Fruit fly (Drosophila melanogaster): ENCODE measurements around the gene CG32638.

CG32638 gene

dm6 chrX:13094085-13094764 lies 34.4 kb downstream of the CG32638 start, which contains the start of gene CG2200 (continued):
- TF ChIP-seq CG14050 (GFP tag; IDR thresholded peaks at IDR 0.05): 0 out of 3 replicates have a peak, but pooled peaks have one; percentile 11
- peak; percentile 37; the same call in 1 of the 2 replicates for TF ChIP-seq Xrp1 (GFP tag; IDR thresholded peaks at IDR 0.05)
- peak; percentile 18 for TF ChIP-seq ems (GFP tag; optimal IDR thresholded peaks at IDR 0.05)
- TF ChIP-seq NFAT (GFP tag; IDR thresholded peaks at IDR 0.05): peak; percentile 33; the same call in 1 of the 2 replicates
- TF ChIP-seq kni (GFP tag; optimal IDR thresholded peaks at IDR 0.05): no peak
- TF ChIP-seq CG2712 (tag; optimal IDR thresholded peaks at IDR 0.05): peak; percentile 38
- 0 out of 2 replicates have a peak, but pooled peaks have one; percentile 14 for TF ChIP-seq CG32532 (GFP tag; IDR thresholded peaks at IDR 0.05)
- TF ChIP-seq inv (GFP tag; IDR thresholded peaks at IDR 0.05; ENCODE audit: partially characterized antibody): peak; percentile 75
- TF ChIP-seq Trl (optimal IDR thresholded peaks at IDR 0.05): no peak
- TF ChIP-seq Trl (GFP tag; optimal IDR thresholded peaks at IDR 0.05): peak; percentile 13
- peak; percentile 35 for TF ChIP-seq Adf1 (GFP tag; IDR thresholded peaks at IDR 0.05)
- no peak for TF ChIP-seq nau (GFP tag; optimal IDR thresholded peaks at IDR 0.05)
- peak; percentile 12 for TF ChIP-seq gfzf (GFP tag; optimal IDR thresholded peaks at IDR 0.05)
- peak; percentile 30; the same call in 1 of the 3 replicates for TF ChIP-seq CG17361 (GFP tag; IDR thresholded peaks at IDR 0.05)
- peak; percentile 26 for TF ChIP-seq CG12155 (GFP tag; optimal IDR thresholded peaks at IDR 0.05)
- no peak for TF ChIP-seq gsb (GFP tag; IDR thresholded peaks at IDR 0.05)
- peak; percentile 73 for TF ChIP-seq E2f2 (GFP tag; IDR thresholded peaks at IDR 0.05)
- TF ChIP-seq lmd (GFP tag; IDR thresholded peaks at IDR 0.05): peak; percentile 26; the same call in 1 of the 2 replicates
- TF ChIP-seq CG2116 (GFP tag; optimal IDR thresholded peaks at IDR 0.05): peak; percentile 97
- TF ChIP-seq CG31388 (GFP tag; optimal IDR thresholded peaks at IDR 0.05): no peak
- peak; percentile 63 for TF ChIP-seq Rfx (GFP tag; IDR thresholded peaks at IDR 0.05)
- TF ChIP-seq Lim3 (GFP tag; IDR thresholded peaks at IDR 0.05): no peak
- peak; percentile 35 for TF ChIP-seq fu2 (GFP tag; optimal IDR thresholded peaks at IDR 0.05)
- TF ChIP-seq stwl (tag; optimal IDR thresholded peaks at IDR 0.05): peak; percentile 87
- TF ChIP-seq hbn (GFP tag; IDR thresholded peaks at IDR 0.05; ENCODE audit: partially characterized antibody): peak; percentile 77
- no peak for TF ChIP-seq corto (GFP tag; optimal IDR thresholded peaks at IDR 0.05)
- TF ChIP-seq MBD-R2 (GFP tag; IDR thresholded peaks at IDR 0.05): peak; percentile 74
- peak; percentile 51; the same call in 1 of the 2 replicates for TF ChIP-seq CG14441 (GFP tag; IDR thresholded peaks at IDR 0.05)
- TF ChIP-seq Sox100B (GFP tag; optimal IDR thresholded peaks at IDR 0.05): peak; percentile 0
- TF ChIP-seq lab (GFP tag; optimal IDR thresholded peaks at IDR 0.05): peak; percentile 68
- TF ChIP-seq ara (GFP tag; IDR thresholded peaks at IDR 0.05): 0 out of 2 replicates have a peak, but pooled peaks have one; percentile 44
- TF ChIP-seq Ets97D (GFP tag; optimal IDR thresholded peaks at IDR 0.05): peak; percentile 35
- peak; percentile 23 for TF ChIP-seq CG13775 (GFP tag; optimal IDR thresholded peaks at IDR 0.05)
- TF ChIP-seq amos (GFP tag; IDR thresholded peaks at IDR 0.05; ENCODE audit: partially characterized antibody): peak; percentile 76
- TF ChIP-seq CG14860 (GFP tag; IDR thresholded peaks at IDR 0.05; ENCODE audit: partially characterized antibody): peak; percentile 86
- peak; percentile 66 for TF ChIP-seq Drgx (GFP tag; IDR thresholded peaks at IDR 0.05)
- peak; percentile 54; the same call in 2 of the 4 replicates for TF ChIP-seq chinmo (GFP tag; IDR thresholded peaks at IDR 0.05; ENCODE audit: partially characterized antibody)
- TF ChIP-seq Sin3A (optimal IDR thresholded peaks at IDR 0.05): peak; percentile 24
- no peak for TF ChIP-seq jing (GFP tag; optimal IDR thresholded peaks at IDR 0.05)
- peak; percentile 84 for TF ChIP-seq ato (GFP tag; IDR thresholded peaks at IDR 0.05; ENCODE audit: partially characterized antibody)
- no peak for TF ChIP-seq CG7271 (tag; optimal IDR thresholded peaks at IDR 0.05)
- TF ChIP-seq PHDP (tag; optimal IDR thresholded peaks at IDR 0.05): peak; percentile 46
- no peak for TF ChIP-seq CG2199 (GFP tag; IDR thresholded peaks at IDR 0.05)
- no peak for TF ChIP-seq CG7556 (GFP tag; optimal IDR thresholded peaks at IDR 0.05)
- TF ChIP-seq CG4854 (GFP tag; optimal IDR thresholded peaks at IDR 0.05): peak; percentile 9
- TF ChIP-seq CG15011 (GFP tag; optimal IDR thresholded peaks at IDR 0.05): no peak
- peak; percentile 16 for TF ChIP-seq unpg (GFP tag; optimal IDR thresholded peaks at IDR 0.05)
- TF ChIP-seq CG34422 (GFP tag; IDR thresholded peaks at IDR 0.05): 0 out of 3 replicates have a peak, but pooled peaks have one; percentile 51
- no peak for TF ChIP-seq Neu2 (GFP tag; optimal IDR thresholded peaks at IDR 0.05; ENCODE audit: borderline replicate concordance)
